Fruit fly (Drosophila melanogaster) whole organism, embryonic: ENCODE measurements around the gene fz3.
A peak's percentile ranks its signal among the peaks of the same experiment; 100 is the strongest.

Source experiments
- CG10267 ChIP-seq: fragments of 200-800 bp; sonication (Bioruptor generic); optimal IDR thresholded peaks from 2 replicates; lab custom pipeline; 2018; ENCODE audit warnings: missing biosample characterization, mild to moderate bottlenecking, missing genetic modification characterization, moderate library complexity
- CG10274 ChIP-seq: fragments of 200-800 bp; sonication (Bioruptor generic); optimal IDR thresholded peaks from 3 replicates; lab custom pipeline; 2017; ENCODE audit warnings: missing biosample characterization, mild to moderate bottlenecking, missing genetic modification characterization
- CG10431 ChIP-seq: fragments of 200-800 bp; sonication (Bioruptor generic); optimal IDR thresholded peaks from 3 replicates; lab custom pipeline; 2018; ENCODE audit warnings: missing biosample characterization, mild to moderate bottlenecking, missing genetic modification characterization
- CG10462 ChIP-seq: fragments of 200-800 bp; sonication (Bioruptor generic); optimal IDR thresholded peaks from 2 replicates; lab custom pipeline; 2016; ENCODE audit warnings: missing biosample characterization, missing genetic modification characterization
- CG10565 ChIP-seq: fragments of 200-800 bp; sonication (Bioruptor generic); optimal IDR thresholded peaks from 3 replicates; lab custom pipeline; 2016; ENCODE audit warnings: missing biosample characterization, mild to moderate bottlenecking, missing genetic modification characterization
- CG11398 ChIP-seq: fragments of 200-800 bp; sonication (Bioruptor generic); optimal IDR thresholded peaks from 2 replicates; lab custom pipeline; 2016; ENCODE audit warnings: missing biosample characterization, missing genetic modification characterization
- CG11723 ChIP-seq: fragments of 200-800 bp; sonication (Bioruptor generic); optimal IDR thresholded peaks from 2 replicates; lab custom pipeline; 2017; ENCODE audit warnings: missing biosample characterization, mild to moderate bottlenecking, missing genetic modification characterization
- CG12236 ChIP-seq: fragments of 200-800 bp; sonication (Bioruptor generic); optimal IDR thresholded peaks from 2 replicates; lab custom pipeline; 2016; ENCODE audit warnings: missing biosample characterization, missing genetic modification characterization
- CG12942 ChIP-seq: fragments of 200-800 bp; sonication (Bioruptor generic); optimal IDR thresholded peaks from 3 replicates; lab custom pipeline; 2016; ENCODE audit warnings: missing biosample characterization, missing genetic modification characterization
- CG13424 ChIP-seq: fragments of 200-800 bp; sonication (Bioruptor generic); optimal IDR thresholded peaks from 2 replicates; lab custom pipeline; 2019; ENCODE audit warnings: missing biosample characterization, mild to moderate bottlenecking, missing genetic modification characterization, moderate library complexity
- CG15011 ChIP-seq: fragments of 200-800 bp; sonication (Bioruptor generic); optimal IDR thresholded peaks from 3 replicates; lab custom pipeline; 2018; ENCODE audit warnings: missing biosample characterization, mild to moderate bottlenecking, missing genetic modification characterization
- CG15479 ChIP-seq: fragments of 200-800 bp; sonication (Bioruptor generic); optimal IDR thresholded peaks from 3 replicates; lab custom pipeline; 2019; ENCODE audit warnings: missing biosample characterization, mild to moderate bottlenecking, missing genetic modification characterization, moderate library complexity
- CG17359 ChIP-seq: fragments of 200-800 bp; sonication (Bioruptor generic); optimal IDR thresholded peaks from 3 replicates; lab custom pipeline; 2018; ENCODE audit warnings: missing biosample characterization, mild to moderate bottlenecking, missing genetic modification characterization, moderate library complexity
- CG33557 ChIP-seq: fragments of 200-800 bp; sonication (Bioruptor generic); optimal IDR thresholded peaks from 2 replicates; lab custom pipeline; 2019; ENCODE audit warnings: missing biosample characterization, mild to moderate bottlenecking, missing genetic modification characterization, moderate library complexity
- CG34422 ChIP-seq: fragments of 200-800 bp; sonication (Bioruptor generic); IDR thresholded peaks from 3 replicates; pipeline ENCODE4 v1.3.6; 2022; ENCODE audit warnings: missing biosample characterization, missing genetic modification characterization
- CG3726 ChIP-seq: fragments of 200-800 bp; sonication (Bioruptor generic); IDR thresholded peaks from 3 replicates; pipeline ENCODE4, ENCODE4 v1.3.6; 2022; ENCODE audit warnings: missing biosample characterization, missing genetic modification characterization
- CG3838 ChIP-seq: fragments of 200-800 bp; sonication (Bioruptor generic); optimal IDR thresholded peaks from 3 replicates; lab custom pipeline; 2016; ENCODE audit warnings: missing biosample characterization, missing genetic modification characterization
- CG43689 ChIP-seq: fragments of 200-800 bp; sonication (Bioruptor generic); IDR thresholded peaks from 2 replicates; pipeline ENCODE4 v1.3.6; 2022; ENCODE audit warnings: missing biosample characterization, missing genetic modification characterization
- CG6765 ChIP-seq: fragments of 200-800 bp; sonication (Bioruptor generic); optimal IDR thresholded peaks from 3 replicates; lab custom pipeline; 2017; ENCODE audit warnings: missing biosample characterization, mild to moderate bottlenecking, missing genetic modification characterization
- CG7372 ChIP-seq: fragments of 200-800 bp; sonication (Bioruptor generic); IDR thresholded peaks from 2 replicates; pipeline ENCODE4 v1.3.6; 2022; ENCODE audit warnings: missing biosample characterization, missing genetic modification characterization
- CG7928 ChIP-seq: fragments of 200-800 bp; sonication (Bioruptor generic); optimal IDR thresholded peaks from 2 replicates; lab custom pipeline; 2017; ENCODE audit warnings: missing biosample characterization, mild to moderate bottlenecking, missing genetic modification characterization
- CG9215 ChIP-seq: fragments of 200-800 bp; sonication (Bioruptor generic); IDR thresholded peaks from 2 replicates; pipeline ENCODE4 v1.3.6; 2022; ENCODE audit warnings: missing biosample characterization, missing genetic modification characterization
- CHES-1-like ChIP-seq: fragments of 200-800 bp; sonication (Bioruptor generic); optimal IDR thresholded peaks from 2 replicates; lab custom pipeline; 2016; ENCODE audit warnings: missing biosample characterization, missing genetic modification characterization
- D19A ChIP-seq: fragments of 200-800 bp; optimal IDR thresholded peaks from 3 replicates; lab custom pipeline; 2019; ENCODE audit warnings: missing biosample characterization, mild to moderate bottlenecking, missing genetic modification characterization, moderate library complexity
- HHEX ChIP-seq: fragments of 200-800 bp; sonication (Bioruptor generic); optimal IDR thresholded peaks from 3 replicates; lab custom pipeline; 2017; ENCODE audit warnings: missing biosample characterization, mild to moderate bottlenecking, missing genetic modification characterization, missing genetic modification reagents
- Hr39 ChIP-seq: fragments of >200 bp; optimal IDR thresholded peaks from 2 replicates; lab custom pipeline; 2017
- Jarid2 ChIP-seq: fragments of 200-800 bp; sonication (Bioruptor generic); optimal IDR thresholded peaks from 3 replicates; lab custom pipeline; 2017; ENCODE audit warnings: mild to moderate bottlenecking, missing biosample characterization, missing genetic modification reagents, missing genetic modification characterization
- Six4 ChIP-seq: fragments of 200-800 bp; sonication (Bioruptor generic); optimal IDR thresholded peaks from 2 replicates; lab custom pipeline; 2016; ENCODE audit warnings: missing biosample characterization, missing genetic modification characterization
- Sry-δ ChIP-seq: fragments of 200-800 bp; sonication (Bioruptor generic); optimal IDR thresholded peaks from 2 replicates; lab custom pipeline; 2016; ENCODE audit warnings: missing biosample characterization, missing genetic modification characterization
- Xrp1 ChIP-seq: fragments of 200-800 bp; sonication (Bioruptor generic); IDR thresholded peaks from 2 replicates; pipeline ENCODE4 v1.3.6; 2022; ENCODE audit warnings: missing biosample characterization, missing genetic modification characterization
- ac ChIP-seq: fragments of 200-800 bp; sonication (Bioruptor generic); optimal IDR thresholded peaks from 3 replicates; lab custom pipeline; 2017; ENCODE audit warnings: missing biosample characterization, mild to moderate bottlenecking, missing genetic modification characterization
- da ChIP-seq: fragments of 200-800 bp; sonication (Bioruptor generic); optimal IDR thresholded peaks from 2 replicates; lab custom pipeline; 2016; ENCODE audit warnings: missing biosample characterization, missing genetic modification characterization
- ems ChIP-seq: fragments of 200-800 bp; sonication (Bioruptor generic); optimal IDR thresholded peaks from 3 replicates; lab custom pipeline; 2016; ENCODE audit warnings: missing biosample characterization, missing genetic modification characterization
- fru ChIP-seq: fragments of >200 bp; optimal IDR thresholded peaks from 2 replicates; lab custom pipeline; 2017
- gce ChIP-seq: fragments of 200-800 bp; sonication (Bioruptor generic); IDR thresholded peaks from 3 replicates; pipeline ENCODE4 v1.3.6; 2022; ENCODE audit warnings: missing biosample characterization, missing genetic modification characterization
- gcm2 ChIP-seq: fragments of 200-800 bp; sonication (Bioruptor generic); optimal IDR thresholded peaks from 2 replicates; lab custom pipeline; 2016; ENCODE audit warnings: missing biosample characterization, missing genetic modification characterization
- gt ChIP-seq: fragments of 200-800 bp; sonication (Bioruptor generic); IDR thresholded peaks from 2 replicates; pipeline ENCODE4 v1.3.6; 2022; ENCODE audit warnings: missing biosample characterization, missing genetic modification characterization
- ham ChIP-seq: fragments of 200-800 bp; sonication (Bioruptor generic); IDR thresholded peaks from 2 replicates; pipeline ENCODE4 v1.3.6; 2022; ENCODE audit warnings: missing biosample characterization, missing genetic modification characterization
- ind ChIP-seq: fragments of 200-800 bp; sonication (Bioruptor generic); optimal IDR thresholded peaks from 3 replicates; lab custom pipeline; 2016; ENCODE audit warnings: missing biosample characterization, missing genetic modification characterization
- insv ChIP-seq, 2 experiments: fragments of 200-800 bp; sonication (Bioruptor generic); optimal IDR thresholded peaks; 3 replicates each; lab custom pipeline; 2016 to 2018; ENCODE audit warnings: missing biosample characterization in 2 of 2, missing genetic modification characterization in 2 of 2
- mam ChIP-seq: fragments of 200-800 bp; sonication (Bioruptor generic); optimal IDR thresholded peaks from 3 replicates; lab custom pipeline; 2016; ENCODE audit warnings: missing biosample characterization, missing genetic modification characterization
- pb ChIP-seq: fragments of 200-800 bp; sonication (Bioruptor generic); optimal IDR thresholded peaks from 3 replicates; lab custom pipeline; 2016; ENCODE audit warnings: missing biosample characterization, missing genetic modification characterization
- pros ChIP-seq: fragments of 200-800 bp; sonication (Bioruptor generic); optimal IDR thresholded peaks from 3 replicates; lab custom pipeline; 2019; ENCODE audit warnings: missing biosample characterization, mild to moderate bottlenecking, missing genetic modification characterization, moderate library complexity
- vnd ChIP-seq: fragments of 200-800 bp; sonication (Bioruptor generic); IDR thresholded peaks from 3 replicates; pipeline ENCODE4 v1.3.6; 2022; ENCODE audit warnings: missing biosample characterization, missing genetic modification characterization; ENCODE audit not compliant: partially characterized antibody
- yki ChIP-seq: fragments of >200 bp; optimal IDR thresholded peaks from 3 replicates; lab custom pipeline; 2018
- z ChIP-seq: fragments of 200-800 bp; sonication (Bioruptor generic); IDR thresholded peaks from 3 replicates; pipeline ENCODE4 v1.3.6; 2022; ENCODE audit warnings: missing biosample characterization, missing genetic modification characterization

The fz3 gene

DNA sequence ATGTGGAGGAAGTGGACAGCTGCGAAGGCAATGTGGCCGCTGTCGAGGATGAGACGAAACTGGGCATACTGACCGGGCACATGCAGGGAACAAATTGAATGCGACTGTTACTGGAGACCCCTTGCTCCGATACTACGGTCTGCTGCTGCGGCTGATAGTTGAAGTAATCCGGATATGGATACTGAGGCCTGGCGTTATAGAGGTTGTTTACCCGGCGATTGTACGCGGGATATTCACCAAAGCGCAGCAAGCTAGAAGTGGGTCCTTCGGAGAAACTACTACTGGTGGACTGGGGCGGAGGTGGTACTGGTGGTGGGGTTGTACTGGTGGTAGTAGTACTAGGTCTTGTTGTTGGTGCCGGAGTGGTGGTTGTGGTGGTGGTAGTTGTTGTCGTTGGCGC is 19.7 kb upstream of the fz3 start, which contains the start of gene CG5254:
Gene CG5254 (plus strand): TSS at position 301 of the 400 bp plus-strand sequence.
- TF ChIP-seq CG34422 (GFP tag; lab: Robert Waterston, UW) (no peak), CG10462 (no peak), yki (lab: Kevin White, UChicago) (no peak), Sry-δ (GFP tag; lab: Kevin White, UChicago) (no peak), CG17359 (tag; lab: Kevin White, UChicago) (no peak), pb (GFP tag; lab: Kevin White, UChicago) (no peak), z (GFP tag; lab: Robert Waterston, UW) (no peak), ind (GFP tag; lab: Kevin White, UChicago) (no peak), vnd (GFP tag; lab: Robert Waterston, UW) (no peak), CG13424 (no peak), fru (lab: Kevin White, UChicago) (no peak), CG3726 (GFP tag; lab: Robert Waterston, UW) (no peak)

DNA sequence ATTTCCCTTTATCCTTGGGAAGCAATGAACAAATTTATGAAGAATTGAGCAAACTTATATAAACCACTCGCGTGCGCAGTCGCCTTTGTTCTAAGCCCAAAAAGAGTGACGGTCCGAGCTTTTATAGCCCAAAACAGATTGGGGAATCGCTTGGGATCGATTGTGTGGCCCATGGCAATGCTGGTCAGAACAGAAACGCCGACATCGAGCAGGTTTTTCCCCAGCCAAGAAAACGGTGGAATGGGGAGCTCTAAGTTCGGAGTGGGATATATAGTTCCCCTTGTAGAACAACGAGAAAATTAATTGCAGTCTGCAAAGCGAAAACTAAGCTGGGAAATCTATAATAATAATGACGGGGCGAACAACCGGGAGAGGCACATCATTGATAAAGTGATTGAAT is 18.5 kb upstream of the fz3 start, which contains the start of gene CG13362:
Gene CG13362 (minus strand): TSS at position 101 of the 400 bp plus-strand sequence.
- TF ChIP-seq insv (GFP tag; optimal IDR thresholded peaks at IDR 0.05; lab: Kevin White, UChicago) = no peak
- no peak for TF ChIP-seq CG10267 (tag; lab: Kevin White, UChicago)
- TF ChIP-seq CG12236 = no peak
- TF ChIP-seq D19A (tag; lab: Kevin White, UChicago) = no peak

DNA sequence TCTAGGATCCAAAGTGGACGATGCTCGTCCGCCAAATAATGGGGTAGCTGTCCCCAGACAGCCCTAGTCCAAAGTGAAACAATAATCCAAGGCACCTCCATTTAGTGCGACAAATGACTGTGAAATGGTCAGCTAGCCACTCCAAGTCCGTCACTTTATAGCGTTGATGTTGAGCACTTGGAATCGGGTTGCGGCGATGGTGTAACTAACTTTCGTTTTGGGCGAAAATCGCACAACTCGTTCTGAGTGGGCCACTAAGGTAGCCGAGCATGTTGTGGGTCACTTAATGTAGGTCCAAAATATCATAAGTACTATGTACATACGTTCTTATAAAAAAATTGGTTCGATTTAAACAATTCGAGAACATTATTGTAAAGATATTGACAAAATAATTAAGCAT is 16.2 kb upstream of the fz3 start, which contains the start of gene CG13361:
Gene CG13361 (minus strand): TSS at position 101 of the 400 bp plus-strand sequence.
- no peak for TF ChIP-seq CG12942
- TF ChIP-seq HHEX (GFP tag; lab: Kevin White, UChicago) = no peak
- TF ChIP-seq gce (GFP tag; lab: Robert Waterston, UW) = no peak

DNA sequence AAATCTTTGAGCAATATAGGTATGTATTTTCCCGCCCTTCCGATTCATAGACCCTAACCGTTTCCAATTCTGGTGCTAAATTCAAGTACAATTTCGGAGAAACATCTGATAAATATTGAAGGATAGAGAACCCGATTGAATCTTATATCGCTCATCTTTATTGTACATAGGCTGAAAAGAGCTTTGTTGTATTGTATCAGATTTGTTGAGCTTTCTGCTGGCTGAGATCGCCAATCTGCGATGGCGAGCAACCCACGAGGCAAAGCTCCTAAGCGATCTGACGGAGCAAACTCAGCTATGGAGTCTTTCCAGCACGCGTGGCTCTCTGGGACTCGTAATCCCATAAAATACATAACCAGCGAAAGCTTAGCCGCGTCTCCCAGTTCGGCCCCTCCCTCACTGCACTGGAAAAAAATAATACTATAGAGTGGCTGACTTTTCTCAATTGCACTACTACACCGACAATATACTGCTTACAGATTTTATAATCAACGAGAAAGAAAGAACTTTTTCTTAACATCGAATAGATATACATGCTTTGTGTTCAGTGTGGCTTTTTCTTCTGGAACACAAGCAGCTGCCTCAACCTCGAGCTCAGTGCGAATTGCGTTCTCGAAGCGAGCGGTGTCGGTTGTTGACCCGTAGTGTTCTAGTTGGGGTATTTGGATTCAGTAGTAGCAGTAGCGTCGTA is 14.0 kb upstream of the fz3 start:
- TF ChIP-seq CG7372 (GFP tag; lab: Robert Waterston, UW) (peak; percentile 78), CG10431 (GFP tag; lab: Kevin White, UChicago) (no peak), CG11398 (GFP tag; lab: Kevin White, UChicago) (peak; percentile 66), CG34422 (GFP tag; lab: Robert Waterston, UW) (peak; percentile 87), mam (GFP tag; lab: Kevin White, UChicago) (peak; percentile 93), insv (GFP tag; optimal IDR thresholded peaks at IDR 0.05; lab: Kevin White, UChicago) (no peak), gcm2 (peak; percentile 78), CG15479 (no peak), ems (GFP tag; lab: Kevin White, UChicago) (peak; percentile 88), CG10274 (GFP tag; lab: Kevin White, UChicago) (peak; percentile 56), CG33557 (no peak), ham (GFP tag; lab: Robert Waterston, UW) (peak; percentile 58; the same call in 1 of the 2 replicates), pros (GFP tag; lab: Kevin White, UChicago) (no peak), Six4 (GFP tag; lab: Kevin White, UChicago) (peak; percentile 69), Jarid2 (GFP tag; lab: Kevin White, UChicago) (peak; percentile 14), gt (GFP tag; lab: Robert Waterston, UW) (no peak), da (peak; percentile 35), Hr39 (no peak), ac (GFP tag; lab: Kevin White, UChicago) (no peak), CG7928 (GFP tag; lab: Kevin White, UChicago) (peak; percentile 60), CG3838 (GFP tag; lab: Kevin White, UChicago) (peak; percentile 56), CG9215 (GFP tag; lab: Robert Waterston, UW) (peak; percentile 86), CG6765 (peak; percentile 30), CG11723 (GFP tag; lab: Kevin White, UChicago) (peak; percentile 62), CG15011 (GFP tag; lab: Kevin White, UChicago) (peak; percentile 64), CHES-1-like (GFP tag; lab: Kevin White, UChicago) (peak; percentile 87), CG10565 (GFP tag; lab: Kevin White, UChicago) (no peak), Xrp1 (GFP tag; lab: Robert Waterston, UW) (peak; percentile 75), CG43689 (GFP tag; lab: Robert Waterston, UW) (peak; percentile 61; the same call in 1 of the 2 replicates)
